Worm (Caenorhabditis elegans) whole organism, L4/young adult: ENCODE data around the gene ttll-12.

ENCODE experiments used
- W03F9.2 ChIP-seq: fragments of 150-350 bp; optimal IDR thresholded peaks from 2 replicates; lab custom pipeline; 2014; ENCODE audit warnings: missing biosample characterization, missing genetic modification characterization
- dao-5 ChIP-seq: sonication (generic microtip); optimal IDR thresholded peaks from 2 replicates; lab custom pipeline; 2016; ENCODE audit warnings: missing genotype, missing genetic modification characterization, moderate library complexity, missing compliant biosample characterization
- him-1 ChIP-seq: sonication (generic microtip); optimal IDR thresholded peaks from 2 replicates; lab custom pipeline; 2016; ENCODE audit warnings: missing genotype, missing genetic modification reagents, missing genetic modification characterization, missing compliant biosample characterization

DNA sequence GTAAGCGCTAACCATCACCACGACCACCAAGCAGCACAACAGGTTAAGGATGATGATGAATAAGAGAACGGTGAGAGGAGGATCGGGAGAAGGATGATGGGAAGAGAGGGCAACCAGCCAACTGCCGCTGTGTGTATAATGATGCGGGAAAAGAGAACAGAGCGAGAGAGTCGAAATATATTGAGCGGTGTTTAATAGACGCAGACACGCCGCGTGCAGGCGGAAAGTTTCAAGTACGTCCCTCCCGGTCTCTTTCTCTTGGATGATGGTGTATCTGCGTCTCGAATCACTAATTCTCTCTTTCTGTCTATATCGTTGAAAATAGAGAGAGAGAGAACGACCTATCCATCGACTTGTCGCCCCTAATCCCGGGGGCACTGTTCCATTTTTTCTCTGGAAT lies 17.9 kb downstream of the ttll-12 start:
- no peak for TF ChIP-seq him-1
- TF ChIP-seq W03F9.2 (tag; lab: Kevin White, UChicago) = no peak
- no peak for TF ChIP-seq dao-5 (tag; lab: Kevin White, UChicago)
